Worm (Caenorhabditis elegans) whole organism, L1 larva: Measurements from ENCODE around the gene aakg-5.

Experiments
- C34B4.2 ChIP-seq: sonication (generic microtip); optimal IDR thresholded peaks from 2 replicates; lab custom pipeline; 2017; ENCODE audit warnings: mild to moderate bottlenecking, missing genetic modification characterization, missing compliant biosample characterization
- ama-1 ChIP-seq: fragments of 150-350 bp; optimal IDR thresholded peaks from 2 replicates; lab custom pipeline; 2014
- egl-27 ChIP-seq, 2 experiments: fragments of 150-350 bp in 1 of 2; sonication (generic microtip); optimal IDR thresholded peaks; 3 replicates each; lab custom pipeline; 2017 to 2018; ENCODE audit warnings: missing biosample characterization in 2 of 2, missing genetic modification characterization in 2 of 2, missing genetic modification reagents in 2 of 2
- grh-1 ChIP-seq: fragments of 200-800 bp; sonication (Bioruptor generic); IDR thresholded peaks from 2 replicates; pipeline ENCODE4 v1.3.6; 2022; ENCODE audit warnings: missing genetic modification reagents, missing genetic modification characterization, missing compliant biosample characterization
- hpl-2 ChIP-seq: fragments of 150-350 bp; optimal IDR thresholded peaks from 2 replicates; lab custom pipeline; 2014; ENCODE audit warnings: missing biosample characterization, missing genetic modification reagents, missing genetic modification characterization
- lin-15B ChIP-seq: fragments of 150-350 bp; sonication (generic microtip); optimal IDR thresholded peaks from 3 replicates; lab custom pipeline; 2014; ENCODE audit warnings: missing biosample characterization, missing genetic modification characterization
- lin-39 ChIP-seq: fragments of 150-350 bp; optimal IDR thresholded peaks from 2 replicates; lab custom pipeline; 2014; ENCODE audit warnings: missing biosample characterization, missing genetic modification reagents, missing genetic modification characterization
- lir-3 ChIP-seq: sonication (generic microtip); optimal IDR thresholded peaks from 2 replicates; lab custom pipeline; 2016; ENCODE audit warnings: mild to moderate bottlenecking, missing genetic modification characterization, moderate library complexity, missing compliant biosample characterization; ENCODE audit not compliant: poor library complexity
- nhr-11 ChIP-seq: fragments of 150-350 bp; optimal IDR thresholded peaks from 2 replicates; lab custom pipeline; 2014; ENCODE audit warnings: missing biosample characterization, missing genetic modification characterization
- nhr-12 ChIP-seq: sonication (generic microtip); optimal IDR thresholded peaks from 2 replicates; lab custom pipeline; 2017; ENCODE audit warnings: missing biosample characterization, missing genetic modification characterization
- tlp-1 ChIP-seq: fragments of 150-350 bp; optimal IDR thresholded peaks from 2 replicates; lab custom pipeline; 2014; ENCODE audit warnings: missing biosample characterization, missing genetic modification characterization
- unc-62 ChIP-seq: fragments of 150-350 bp; optimal IDR thresholded peaks from 2 replicates; lab custom pipeline; 2014; ENCODE audit warnings: missing biosample characterization, missing genetic modification reagents, missing genetic modification characterization
- zag-1 ChIP-seq: fragments of 150-350 bp; optimal IDR thresholded peaks from 2 replicates; lab custom pipeline; 2014; ENCODE audit warnings: missing biosample characterization, missing genetic modification characterization
- ztf-11 ChIP-seq, 2 experiments: sonication (generic microtip); optimal IDR thresholded peaks; 2 replicates each; lab custom pipeline; 2016 to 2017; ENCODE audit warnings: missing genetic modification characterization in 2 of 2, missing biosample characterization in 1 of 2, missing compliant biosample characterization in 1 of 2

ce11 chrII:9937611-9938010 is 37.3 kb downstream of the aakg-5 start:
- peak; percentile 41 for TF ChIP-seq ama-1
- TF ChIP-seq nhr-11 (tag; lab: Kevin White, UChicago), result peak; percentile 88
- TF ChIP-seq ztf-11 (tag; optimal IDR thresholded peaks at IDR 0.05; lab: Kevin White, UChicago), result no peak
- peak; percentile 66 for TF ChIP-seq lir-3 (tag; lab: Kevin White, UChicago)
- peak; percentile 11 for TF ChIP-seq lin-15B (tag; lab: Kevin White, UChicago)
- peak; percentile 11 to 75 for TF ChIP-seq egl-27 (tag; optimal IDR thresholded peaks at IDR 0.05; lab: Kevin White, UChicago)
- no peak for TF ChIP-seq unc-62
- peak; percentile 42 for TF ChIP-seq lin-39 (tag; lab: Kevin White, UChicago)
- TF ChIP-seq C34B4.2 (tag; lab: Kevin White, UChicago), result no peak
- no peak for TF ChIP-seq hpl-2 (GFP tag; lab: Kevin White, UChicago)
- TF ChIP-seq zag-1, result no peak
- no peak for TF ChIP-seq tlp-1 (tag; lab: Kevin White, UChicago)
- TF ChIP-seq nhr-12 (tag; lab: Kevin White, UChicago), result no peak
- 0 out of 2 replicates have a peak, but pooled peaks have one; percentile 8 for TF ChIP-seq grh-1 (GFP tag; lab: Robert Waterston, UW)
